Fruit fly (Drosophila melanogaster): Measurements from ENCODE around the gene beta-Spec.
A peak's percentile ranks its signal among the peaks of the same experiment; 100 is the strongest.

The beta-Spec gene

dm6 chrX:17709546-17710272, 52.5 kb downstream of the beta-Spec start, which contains the start of the genes CG8173 and raskol (continued):
- TF ChIP-seq kay (GFP tag; optimal IDR thresholded peaks at IDR 0.05) (no peak), Bdp1 (GFP tag; optimal IDR thresholded peaks at IDR 0.05) (no peak), Bteb2 (GFP tag; optimal IDR thresholded peaks at IDR 0.05) (no peak), CG12659 (GFP tag; optimal IDR thresholded peaks at IDR 0.05) (peak; percentile 10), CG12391 (tag; optimal IDR thresholded peaks at IDR 0.05) (no peak), CG1024 (GFP tag; IDR thresholded peaks at IDR 0.05) (no peak), sug (tag; optimal IDR thresholded peaks at IDR 0.05) (peak; percentile 18), YL-1 (GFP tag; optimal IDR thresholded peaks at IDR 0.05) (no peak), dysf (GFP tag; IDR thresholded peaks at IDR 0.05) (no peak), Atf6 (GFP tag; IDR thresholded peaks at IDR 0.05) (no peak), CG3281 (GFP tag; optimal IDR thresholded peaks at IDR 0.05) (no peak), pum (GFP tag; optimal IDR thresholded peaks at IDR 0.05) (no peak), al (GFP tag; IDR thresholded peaks at IDR 0.05) (no peak), CG4424 (GFP tag; optimal IDR thresholded peaks at IDR 0.05) (no peak), CG11695 (GFP tag; IDR thresholded peaks at IDR 0.05) (no peak), CG15011 (GFP tag; optimal IDR thresholded peaks at IDR 0.05) (no peak), Max (GFP tag; optimal IDR thresholded peaks at IDR 0.05) (peak; percentile 10), vnd (GFP tag; IDR thresholded peaks at IDR 0.05; ENCODE audit: partially characterized antibody) (no peak), CG30431 (GFP tag; optimal IDR thresholded peaks at IDR 0.05) (no peak), CG7372 (GFP tag; IDR thresholded peaks at IDR 0.05) (no peak), CG11398 (GFP tag; optimal IDR thresholded peaks at IDR 0.05) (no peak), scrt (GFP tag; optimal IDR thresholded peaks at IDR 0.05) (no peak), Hsf (GFP tag; optimal IDR thresholded peaks at IDR 0.05) (no peak), CG4730 (GFP tag; IDR thresholded peaks at IDR 0.05) (no peak), CG31388 (GFP tag; optimal IDR thresholded peaks at IDR 0.05) (no peak), lbe (GFP tag; optimal IDR thresholded peaks at IDR 0.05) (no peak), pan (optimal IDR thresholded peaks at IDR 0.05) (no peak), pan (GFP tag; optimal IDR thresholded peaks at IDR 0.05 in 1 of 2, IDR thresholded peaks at IDR 0.05 in 1 of 2) (no peak), CG12104 (GFP tag; optimal IDR thresholded peaks at IDR 0.05) (no peak), Asciz (GFP tag; optimal IDR thresholded peaks at IDR 0.05) (no peak), CG7928 (GFP tag; optimal IDR thresholded peaks at IDR 0.05) (no peak), Hr39 (optimal IDR thresholded peaks at IDR 0.05) (no peak), chm (GFP tag; IDR thresholded peaks at IDR 0.05) (peak; percentile 47; the same call in 1 of the 2 replicates), Doc3 (GFP tag; IDR thresholded peaks at IDR 0.05; ENCODE audit: partially characterized antibody) (no peak), Drgx (GFP tag; IDR thresholded peaks at IDR 0.05) (no peak), CG6254 (GFP tag; optimal IDR thresholded peaks at IDR 0.05) (no peak), Rfx (GFP tag; IDR thresholded peaks at IDR 0.05) (peak; percentile 40), luna (GFP tag; optimal IDR thresholded peaks at IDR 0.05) (no peak), Fer2 (tag; optimal IDR thresholded peaks at IDR 0.05) (no peak), jing (GFP tag; optimal IDR thresholded peaks at IDR 0.05) (no peak), CG16863 (GFP tag; optimal IDR thresholded peaks at IDR 0.05) (no peak), HLH3B (GFP tag; IDR thresholded peaks at IDR 0.05) (no peak), corto (GFP tag; optimal IDR thresholded peaks at IDR 0.05) (no peak), chn (GFP tag; optimal IDR thresholded peaks at IDR 0.05) (no peak), dan (GFP tag; IDR thresholded peaks at IDR 0.05) (no peak), mirr (GFP tag; optimal IDR thresholded peaks at IDR 0.05) (no peak), Ets97D (GFP tag; optimal IDR thresholded peaks at IDR 0.05) (peak; percentile 73), CG12769 (tag; optimal IDR thresholded peaks at IDR 0.05) (peak; percentile 15), CG7987 (GFP tag; optimal IDR thresholded peaks at IDR 0.05) (no peak), kah (GFP tag; optimal IDR thresholded peaks at IDR 0.05) (no peak), CG7786 (GFP tag; optimal IDR thresholded peaks at IDR 0.05) (no peak)
